Worm (Caenorhabditis elegans) whole organism, late embryonic: ENCODE results near the gene ttc-7.

Source experiments
- C08G9.2 ChIP-seq: sonication (generic microtip); optimal IDR thresholded peaks from 2 replicates; lab custom pipeline; 2016; ENCODE audit warnings: mild to moderate bottlenecking, missing genetic modification characterization, moderate library complexity, missing compliant biosample characterization
- K02D7.2 ChIP-seq: sonication (generic microtip); optimal IDR thresholded peaks from 2 replicates; lab custom pipeline; 2017; ENCODE audit warnings: mild to moderate bottlenecking, missing genetic modification characterization, missing compliant biosample characterization
- T23F11.4 ChIP-seq: fragments of 200-800 bp; sonication (Bioruptor generic); optimal IDR thresholded peaks from 2 replicates; lab custom pipeline; 2018; ENCODE audit warnings: mild to moderate bottlenecking, missing genetic modification characterization, missing compliant biosample characterization
- ceh-14 ChIP-seq: sonication (generic microtip); optimal IDR thresholded peaks from 2 replicates; lab custom pipeline; 2016; ENCODE audit warnings: missing genotype, missing genetic modification characterization, missing compliant biosample characterization
- ceh-2 ChIP-seq: sonication (generic microtip); optimal IDR thresholded peaks from 2 replicates; lab custom pipeline; 2016; ENCODE audit warnings: missing genotype, missing genetic modification characterization, missing compliant biosample characterization
- ceh-22 ChIP-seq: sonication (generic microtip); optimal IDR thresholded peaks from 2 replicates; lab custom pipeline; 2017; ENCODE audit warnings: missing biosample characterization, missing genetic modification characterization
- ceh-30 ChIP-seq: fragments of 150-350 bp; optimal IDR thresholded peaks from 2 replicates; lab custom pipeline; 2014; ENCODE audit warnings: missing biosample characterization, missing genetic modification characterization
- ceh-31 ChIP-seq: sonication (generic microtip); optimal IDR thresholded peaks from 2 replicates; lab custom pipeline; 2016; ENCODE audit warnings: missing genetic modification characterization, missing compliant biosample characterization
- ceh-34 ChIP-seq: sonication (generic microtip); optimal IDR thresholded peaks from 2 replicates; lab custom pipeline; 2016; ENCODE audit warnings: mild to moderate bottlenecking, missing genetic modification characterization, missing compliant biosample characterization
- ceh-45 ChIP-seq: fragments of 200-800 bp; sonication (Bioruptor generic); IDR thresholded peaks from 2 replicates; pipeline ENCODE4 v1.3.6; 2022; ENCODE audit warnings: missing genetic modification reagents, missing genetic modification characterization, missing compliant biosample characterization
- ceh-48 ChIP-seq: sonication (generic microtip); optimal IDR thresholded peaks from 2 replicates; lab custom pipeline; 2016; ENCODE audit warnings: missing genetic modification characterization, inconsistent platforms, missing compliant biosample characterization
- ceh-6 ChIP-seq: fragments of 200-800 bp; sonication (Bioruptor generic); optimal IDR thresholded peaks from 2 replicates; lab custom pipeline; 2018; ENCODE audit warnings: mild to moderate bottlenecking, missing genetic modification characterization, missing compliant biosample characterization
- ceh-9 ChIP-seq: sonication (generic microtip); optimal IDR thresholded peaks from 2 replicates; lab custom pipeline; 2016; ENCODE audit warnings: mild to moderate bottlenecking, missing genetic modification characterization, inconsistent platforms, missing compliant biosample characterization
- che-1 ChIP-seq: sonication (generic microtip); optimal IDR thresholded peaks from 2 replicates; lab custom pipeline; 2016; ENCODE audit warnings: mild to moderate bottlenecking, missing genetic modification characterization, missing compliant biosample characterization
- elt-4 ChIP-seq: sonication (generic microtip); optimal IDR thresholded peaks from 2 replicates; lab custom pipeline; 2016; ENCODE audit warnings: missing genetic modification characterization, missing compliant biosample characterization
- fax-1 ChIP-seq: sonication (generic microtip); optimal IDR thresholded peaks from 2 replicates; lab custom pipeline; 2016; ENCODE audit warnings: missing genotype, missing genetic modification characterization, missing compliant biosample characterization
- fkh-10 ChIP-seq: fragments of 150-350 bp; optimal IDR thresholded peaks from 2 replicates; lab custom pipeline; 2014; ENCODE audit warnings: missing biosample characterization, missing genetic modification reagents, missing genetic modification characterization
- fkh-6 ChIP-seq: sonication (generic microtip); optimal IDR thresholded peaks from 2 replicates; lab custom pipeline; 2016; ENCODE audit warnings: missing genetic modification characterization, missing compliant biosample characterization
- hlh-13 ChIP-seq: fragments of 200-800 bp; sonication (Bioruptor generic); optimal IDR thresholded peaks from 2 replicates; lab custom pipeline; 2018; ENCODE audit warnings: mild to moderate bottlenecking, missing genetic modification characterization, missing compliant biosample characterization
- hlh-15 ChIP-seq: sonication (generic microtip); optimal IDR thresholded peaks from 2 replicates; lab custom pipeline; 2016; ENCODE audit warnings: missing genetic modification characterization, missing compliant biosample characterization
- hlh-6 ChIP-seq: sonication (generic microtip); optimal IDR thresholded peaks from 2 replicates; lab custom pipeline; 2016; ENCODE audit warnings: missing genotype, missing genetic modification characterization, missing compliant biosample characterization
- hlh-8 ChIP-seq: sonication (generic microtip); optimal IDR thresholded peaks from 2 replicates; lab custom pipeline; 2016; ENCODE audit warnings: missing genotype, missing genetic modification characterization, missing compliant biosample characterization
- lin-11 ChIP-seq: fragments of 200-800 bp; sonication (Bioruptor generic); optimal IDR thresholded peaks from 2 replicates; lab custom pipeline; 2018; ENCODE audit warnings: mild to moderate bottlenecking, missing genetic modification characterization, missing compliant biosample characterization
- mec-3 ChIP-seq: sonication (generic microtip); optimal IDR thresholded peaks from 2 replicates; lab custom pipeline; 2016; ENCODE audit warnings: borderline replicate concordance, missing genetic modification characterization, missing compliant biosample characterization
- nfya-1 ChIP-seq: sonication (generic microtip); optimal IDR thresholded peaks from 2 replicates; lab custom pipeline; 2017; ENCODE audit warnings: missing genetic modification characterization, mild to moderate bottlenecking, missing compliant biosample characterization, antibody characterized with exemption, moderate library complexity
- odd-2 ChIP-seq: sonication (generic microtip); optimal IDR thresholded peaks from 2 replicates; lab custom pipeline; 2017; ENCODE audit warnings: antibody characterized with exemption, mild to moderate bottlenecking, missing genetic modification characterization, missing compliant biosample characterization
- pag-3 ChIP-seq: sonication (generic microtip); optimal IDR thresholded peaks from 2 replicates; lab custom pipeline; 2016; ENCODE audit warnings: missing compliant biosample characterization, missing genetic modification characterization, borderline replicate concordance
- pat-9 ChIP-seq: fragments of 200-800 bp; sonication (Bioruptor generic); optimal IDR thresholded peaks from 2 replicates; lab custom pipeline; 2018; ENCODE audit warnings: mild to moderate bottlenecking, missing genetic modification characterization, moderate library complexity, missing compliant biosample characterization
- pha-4 ChIP-seq: fragments of 150-350 bp; optimal IDR thresholded peaks from 2 replicates; lab custom pipeline; 2018; ENCODE audit warnings: missing biosample characterization, missing genetic modification reagents, missing genetic modification characterization
- pqm-1 ChIP-seq: sonication (generic microtip); optimal IDR thresholded peaks from 2 replicates; lab custom pipeline; 2016; ENCODE audit warnings: missing genetic modification characterization, missing compliant biosample characterization
- sox-2 ChIP-seq: fragments of 200-800 bp; sonication (Bioruptor generic); IDR thresholded peaks from 2 replicates; pipeline ENCODE4 v1.3.6; 2022; ENCODE audit warnings: missing genetic modification reagents, missing genetic modification characterization, missing compliant biosample characterization
- syd-9 ChIP-seq: sonication (generic microtip); optimal IDR thresholded peaks from 2 replicates; lab custom pipeline; 2016; ENCODE audit warnings: mild to moderate bottlenecking, missing genetic modification characterization, moderate library complexity, missing compliant biosample characterization
- tbx-2 ChIP-seq: sonication (generic microtip); optimal IDR thresholded peaks from 2 replicates; lab custom pipeline; 2016; ENCODE audit warnings: missing genetic modification characterization, missing compliant biosample characterization
- tbx-7 ChIP-seq: sonication (generic microtip); optimal IDR thresholded peaks from 2 replicates; lab custom pipeline; 2016; ENCODE audit warnings: missing genotype, missing genetic modification characterization, missing compliant biosample characterization
- unc-86 ChIP-seq: sonication (generic microtip); optimal IDR thresholded peaks from 2 replicates; lab custom pipeline; 2016; ENCODE audit warnings: missing genetic modification characterization, missing compliant biosample characterization
- ztf-16 ChIP-seq: sonication (generic microtip); optimal IDR thresholded peaks from 2 replicates; lab custom pipeline; 2017; ENCODE audit warnings: missing genetic modification characterization, missing compliant biosample characterization

The ttc-7 gene

DNA sequence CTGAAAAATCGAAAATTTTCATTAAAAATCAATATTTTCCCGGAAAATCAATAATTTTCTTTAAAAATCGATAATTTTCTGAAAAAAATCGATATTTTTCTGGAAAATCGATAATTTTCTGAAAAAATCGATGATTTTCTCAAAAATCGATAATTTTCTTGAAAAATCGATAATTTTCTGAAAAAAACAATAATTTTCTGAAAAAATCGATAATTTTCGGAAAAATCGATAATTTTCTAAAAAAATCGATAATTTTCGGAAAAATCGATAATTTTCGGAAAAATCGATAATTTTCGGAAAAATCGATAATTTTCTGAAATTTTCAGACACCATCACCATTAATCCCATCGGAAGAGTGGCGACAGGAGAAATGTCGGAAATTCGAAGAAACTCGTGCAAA is 18.7 kb downstream of the ttc-7 start:
- TF ChIP-seq ceh-34, result no peak
- TF ChIP-seq ceh-48 (tag; lab: Kevin White, UChicago), result peak; percentile 98

DNA sequence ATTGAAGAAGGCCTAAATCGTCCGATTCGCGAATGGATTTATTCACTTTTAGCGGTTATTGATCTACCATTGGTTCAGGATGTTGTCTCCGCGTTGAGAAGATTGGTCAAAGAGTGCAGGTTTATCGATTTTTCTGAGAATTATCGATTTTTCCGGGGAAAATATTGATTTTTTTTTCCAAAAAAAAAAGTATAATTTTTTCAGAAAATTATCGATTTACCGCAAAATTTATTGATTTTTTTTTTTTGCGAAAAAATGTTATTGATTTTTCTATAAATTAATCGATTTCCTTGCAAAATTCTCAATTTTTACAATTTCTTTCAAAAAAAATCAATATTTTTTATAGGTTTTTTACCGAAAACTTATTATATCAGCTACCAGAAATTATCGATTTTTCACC is 20.0 kb downstream of the ttc-7 start:
- TF ChIP-seq ceh-48 (tag; lab: Kevin White, UChicago) (peak; percentile 61), elt-4 (tag; lab: Kevin White, UChicago) (no peak)

- TF ChIP-seq K02D7.2 (tag; lab: Kevin White, UChicago), result no peak
- no peak for TF ChIP-seq lin-11 (tag; lab: Kevin White, UChicago)
- TF ChIP-seq tbx-2, result no peak
- TF ChIP-seq ceh-48 (tag; lab: Kevin White, UChicago), result no peak
Measured at ce11 chrIII:1882678-1883077, 22.4 kb downstream of the ttc-7 start.

DNA sequence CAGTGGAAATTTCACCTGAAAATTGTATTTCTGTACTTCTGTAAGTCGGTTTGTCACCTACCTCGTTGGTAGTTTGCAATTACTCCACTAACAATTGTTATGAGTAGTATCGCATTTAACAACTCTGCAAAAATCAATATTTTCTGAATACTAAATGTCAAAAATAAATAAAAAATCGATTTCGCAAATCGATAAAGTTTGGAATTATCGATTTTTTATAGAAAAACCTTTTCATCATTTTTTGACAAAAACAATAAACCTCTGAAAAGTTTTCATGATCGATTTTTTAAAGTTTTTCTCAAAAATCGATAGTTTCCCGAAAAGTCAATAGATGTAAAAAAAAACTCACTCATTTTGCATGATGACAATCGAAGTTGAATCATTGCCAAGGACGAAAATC is 26.7 kb downstream of the ttc-7 start:
- TF ChIP-seq C08G9.2 (tag; lab: Kevin White, UChicago) (no peak), hlh-13 (GFP tag; lab: Kevin White, UChicago) (no peak), ceh-30 (no peak), pat-9 (tag; lab: Kevin White, UChicago) (no peak), fax-1 (no peak), che-1 (tag; lab: Kevin White, UChicago) (no peak), elt-4 (tag; lab: Kevin White, UChicago) (no peak), ceh-45 (no peak), T23F11.4 (GFP tag; lab: Kevin White, UChicago) (no peak), ceh-22 (tag; lab: Kevin White, UChicago) (no peak), ceh-14 (tag; lab: Kevin White, UChicago) (no peak), nfya-1 (tag; lab: Kevin White, UChicago) (no peak), syd-9 (tag; lab: Kevin White, UChicago) (no peak), ceh-9 (tag; lab: Kevin White, UChicago) (no peak)

DNA sequence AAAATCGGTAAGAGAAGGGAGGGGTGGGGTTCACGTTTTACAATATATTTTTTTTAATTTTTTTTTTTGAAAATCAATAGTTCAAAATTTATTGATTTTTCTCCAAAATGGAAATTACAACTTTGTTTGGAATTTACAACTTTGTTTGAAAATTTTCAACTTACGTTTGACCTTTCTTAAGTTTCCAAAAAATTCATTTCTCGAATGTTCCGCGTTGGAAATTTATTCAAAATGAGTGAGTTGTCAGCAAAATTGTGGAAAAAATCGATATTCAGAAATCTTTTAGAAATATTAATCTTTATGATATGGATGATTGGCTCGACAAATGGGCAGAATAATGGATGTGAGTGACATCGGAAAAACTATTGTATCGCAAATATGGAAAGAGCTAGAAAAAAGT is 27.1 kb downstream of the ttc-7 start, which contains the start of gene B0524.3:
Gene B0524.3, plus strand, starts transcription at position 301 of the 400 bp plus-strand sequence.
- TF ChIP-seq fkh-10 (GFP tag; lab: Kevin White, UChicago) (no peak), pqm-1 (tag; lab: Kevin White, UChicago) (no peak), mec-3 (no peak), pha-4 (no peak), tbx-7 (tag; lab: Kevin White, UChicago) (no peak), hlh-6 (no peak), K02D7.2 (tag; lab: Kevin White, UChicago) (no peak), ceh-2 (no peak), hlh-15 (tag; lab: Kevin White, UChicago) (no peak), unc-86 (tag; lab: Kevin White, UChicago) (no peak), T23F11.4 (GFP tag; lab: Kevin White, UChicago) (no peak), ceh-31 (no peak), ceh-34 (no peak), lin-11 (tag; lab: Kevin White, UChicago) (no peak)

DNA sequence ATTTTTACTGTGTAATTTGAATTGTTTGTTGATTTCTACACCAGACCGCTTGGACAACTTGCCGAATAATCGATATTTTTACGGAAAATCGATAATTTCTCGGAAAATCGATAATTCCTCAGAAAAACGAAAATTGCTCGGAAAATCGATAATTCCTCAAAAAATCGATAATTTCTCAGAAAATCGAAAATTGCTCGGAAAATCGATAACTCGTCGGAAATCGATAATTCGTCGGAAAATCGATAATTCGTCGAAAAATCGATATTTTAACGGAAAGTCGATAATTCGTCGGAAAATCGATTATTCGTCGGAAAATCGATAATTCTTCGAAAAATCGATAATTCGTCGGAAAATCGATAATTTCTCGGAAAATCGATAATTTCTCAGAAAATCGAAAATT is 31.9 kb downstream of the ttc-7 start:
- peak; percentile 80 for TF ChIP-seq ceh-48 (tag; lab: Kevin White, UChicago)

- TF ChIP-seq sox-2 (no peak), ztf-16 (tag; lab: Kevin White, UChicago) (no peak), T23F11.4 (GFP tag; lab: Kevin White, UChicago) (no peak), odd-2 (no peak), ceh-48 (tag; lab: Kevin White, UChicago) (no peak), pag-3 (tag; lab: Kevin White, UChicago) (no peak), ceh-6 (GFP tag; lab: Kevin White, UChicago) (no peak), fkh-6 (tag; lab: Kevin White, UChicago) (no peak), ceh-14 (tag; lab: Kevin White, UChicago) (no peak), pha-4 (no peak), fax-1 (no peak), hlh-8 (tag; lab: Kevin White, UChicago) (no peak)
Measured at ce11 chrIII:1893405-1893804, 33.2 kb downstream of the ttc-7 start.
